Worm (Caenorhabditis elegans) whole organism, young adult: Measurements from ENCODE around the gene srx-93.
A peak's percentile ranks its signal among the peaks of the same experiment; 100 is the strongest.

Experiments
- B0261.1 ChIP-seq: sonication (generic microtip); optimal IDR thresholded peaks from 2 replicates; lab custom pipeline; 2016; ENCODE audit warnings: mild to moderate bottlenecking, missing genetic modification characterization, moderate library complexity, missing compliant biosample characterization
- F22D6.2 ChIP-seq: sonication (generic microtip); optimal IDR thresholded peaks from 2 replicates; lab custom pipeline; 2016; ENCODE audit warnings: mild to moderate bottlenecking, missing genetic modification characterization, missing compliant biosample characterization
- F23B12.7 ChIP-seq: sonication (generic microtip); optimal IDR thresholded peaks from 2 replicates; lab custom pipeline; 2017; ENCODE audit warnings: missing genetic modification characterization, mild to moderate bottlenecking, missing compliant biosample characterization, antibody characterized with exemption, moderate library complexity; ENCODE audit not compliant: insufficient read depth
- F55B11.4 ChIP-seq: sonication (generic microtip); optimal IDR thresholded peaks from 2 replicates; lab custom pipeline; 2016; ENCODE audit warnings: missing compliant biosample characterization, missing genetic modification characterization, borderline replicate concordance; ENCODE audit not compliant: insufficient read depth
- F57C9.4 ChIP-seq: sonication (generic microtip); optimal IDR thresholded peaks from 2 replicates; lab custom pipeline; 2017; ENCODE audit warnings: mild to moderate bottlenecking, missing genetic modification characterization, missing compliant biosample characterization
- K11D2.4 ChIP-seq: fragments of 200-800 bp; sonication (Bioruptor generic); IDR thresholded peaks from 2 replicates; pipeline ENCODE4 v1.3.6; 2022; ENCODE audit warnings: missing genetic modification reagents, missing genetic modification characterization, missing compliant biosample characterization
- T07F8.4 ChIP-seq: sonication (generic microtip); optimal IDR thresholded peaks from 2 replicates; lab custom pipeline; 2016; ENCODE audit warnings: mild to moderate bottlenecking, missing genetic modification characterization, moderate library complexity, missing compliant biosample characterization
- T26A5.8 ChIP-seq: sonication (generic microtip); optimal IDR thresholded peaks from 2 replicates; lab custom pipeline; 2016; ENCODE audit warnings: missing genetic modification characterization, missing compliant biosample characterization
- Y67H2A.10 ChIP-seq: fragments of 200-800 bp; sonication (Bioruptor generic); conservative IDR thresholded peaks from 2 replicates; pipeline ENCODE4 v1.3.6; 2022; ENCODE audit warnings: missing genetic modification reagents, missing genetic modification characterization, missing compliant biosample characterization
- Y95B8A.8 ChIP-seq: fragments of 200-800 bp; sonication (Bioruptor generic); IDR thresholded peaks from 2 replicates; pipeline ENCODE4 v1.3.6; 2022; ENCODE audit warnings: missing genetic modification reagents, missing genetic modification characterization, missing compliant biosample characterization
- ama-1 ChIP-seq, 3 experiments: fragments of 150-350 bp in 1 of 3; sonication (generic microtip) in 2 of 3; optimal IDR thresholded peaks; 2 replicates each; lab custom pipeline; 2014 to 2018; ENCODE audit warnings: missing biosample characterization in 2 of 3, missing genetic modification characterization in 2 of 3, missing genetic modification reagents in 2 of 3
- athp-1 ChIP-seq: sonication (generic microtip); optimal IDR thresholded peaks from 2 replicates; lab custom pipeline; 2017; ENCODE audit warnings: mild to moderate bottlenecking, missing genetic modification characterization, missing compliant biosample characterization
- ceh-100 ChIP-seq: fragments of 200-800 bp; sonication (Bioruptor generic); IDR thresholded peaks from 2 replicates; pipeline ENCODE4 v1.3.6; 2022; ENCODE audit warnings: missing genetic modification reagents, missing genetic modification characterization, missing compliant biosample characterization
- ceh-27 ChIP-seq: fragments of 200-800 bp; sonication (Bioruptor generic); optimal IDR thresholded peaks from 2 replicates; lab custom pipeline; 2018; ENCODE audit warnings: mild to moderate bottlenecking, missing genetic modification characterization, moderate library complexity, missing compliant biosample characterization
- ceh-91 ChIP-seq: fragments of 200-800 bp; sonication (Bioruptor generic); IDR thresholded peaks from 2 replicates; pipeline ENCODE4 v1.3.6; 2022; ENCODE audit warnings: missing genetic modification reagents, missing genetic modification characterization, missing compliant biosample characterization
- chd-7 ChIP-seq: sonication (generic microtip); optimal IDR thresholded peaks from 2 replicates; lab custom pipeline; 2016; ENCODE audit warnings: mild to moderate bottlenecking, missing genetic modification characterization, moderate library complexity, missing compliant biosample characterization
- die-1 ChIP-seq: sonication (generic microtip); optimal IDR thresholded peaks from 2 replicates; lab custom pipeline; 2016; ENCODE audit warnings: missing genotype, mild to moderate bottlenecking, missing genetic modification characterization, missing compliant biosample characterization
- dox-1 ChIP-seq: fragments of 200-800 bp; sonication (Bioruptor generic); IDR thresholded peaks from 2 replicates; pipeline ENCODE4 v1.3.6; 2022; ENCODE audit warnings: missing genetic modification reagents, missing genetic modification characterization, missing compliant biosample characterization
- egl-44 ChIP-seq: fragments of 200-800 bp; sonication (Bioruptor generic); IDR thresholded peaks from 2 replicates; pipeline ENCODE4 v1.3.6; 2022; ENCODE audit warnings: missing genetic modification reagents, missing genetic modification characterization, missing compliant biosample characterization
- egrh-3 ChIP-seq: fragments of 200-800 bp; sonication (Bioruptor generic); IDR thresholded peaks from 2 replicates; pipeline ENCODE4 v1.3.6; 2022; ENCODE audit warnings: missing genetic modification reagents, missing genetic modification characterization, missing compliant biosample characterization
- ets-4 ChIP-seq: fragments of 200-800 bp; sonication (Bioruptor generic); optimal IDR thresholded peaks from 2 replicates; lab custom pipeline; 2018; ENCODE audit warnings: mild to moderate bottlenecking, missing genetic modification characterization, missing compliant biosample characterization
- fkh-3 ChIP-seq: sonication (generic microtip); optimal IDR thresholded peaks from 2 replicates; lab custom pipeline; 2016; ENCODE audit warnings: mild to moderate bottlenecking, missing genetic modification characterization, missing compliant biosample characterization
- him-1 ChIP-seq: sonication (generic microtip); optimal IDR thresholded peaks from 2 replicates; lab custom pipeline; 2016; ENCODE audit warnings: missing genotype, missing genetic modification reagents, missing genetic modification characterization, missing compliant biosample characterization
- hlh-12 ChIP-seq: sonication (generic microtip); optimal IDR thresholded peaks from 2 replicates; lab custom pipeline; 2016; ENCODE audit warnings: missing genetic modification characterization, missing compliant biosample characterization
- hmg-1.2 ChIP-seq: fragments of 200-800 bp; sonication (Bioruptor generic); IDR thresholded peaks from 2 replicates; pipeline ENCODE4 v1.3.6; 2022; ENCODE audit warnings: missing genetic modification reagents, missing genetic modification characterization, missing compliant biosample characterization
- hrde-1 ChIP-seq: sonication (generic microtip); optimal IDR thresholded peaks from 2 replicates; lab custom pipeline; 2016; ENCODE audit warnings: missing genetic modification characterization, mild to moderate bottlenecking, missing compliant biosample characterization, moderate library complexity, missing genotype, missing genetic modification reagents, borderline replicate concordance
- hsf-1 ChIP-seq: fragments of 200-800 bp; sonication (Bioruptor generic); IDR thresholded peaks from 2 replicates; pipeline ENCODE4 v1.3.6; 2022; ENCODE audit warnings: missing genetic modification reagents, missing genetic modification characterization, missing compliant biosample characterization
- lag-1 ChIP-seq: fragments of 200-800 bp; sonication (Bioruptor generic); IDR thresholded peaks from 2 replicates; pipeline ENCODE4 v1.3.6; 2022; ENCODE audit warnings: missing genetic modification reagents, missing genetic modification characterization, missing compliant biosample characterization
- let-607 ChIP-seq, 2 experiments: fragments of 200-800 bp in 1 of 2; sonication (Bioruptor generic) in 1 of 2; sonication (generic microtip) in 1 of 2; optimal IDR thresholded peaks; 2 replicates each; lab custom pipeline; 2016 to 2018; ENCODE audit warnings: mild to moderate bottlenecking in 2 of 2, missing compliant biosample characterization in 2 of 2, missing genetic modification characterization in 2 of 2, moderate library complexity in 2 of 2, missing genotype in 1 of 2
- lin-26 ChIP-seq: fragments of 200-800 bp; sonication (Bioruptor generic); IDR thresholded peaks from 2 replicates; pipeline ENCODE4 v1.3.6; 2022; ENCODE audit warnings: missing genetic modification reagents, missing genetic modification characterization, missing compliant biosample characterization
- lin-35 ChIP-seq, 3 experiments: fragments of 150-350 bp in 2 of 3; sonication (generic microtip) in 1 of 3; optimal IDR thresholded peaks; 2 replicates each; lab custom pipeline; 2014 to 2018; ENCODE audit warnings: missing biosample characterization in 3 of 3, missing genetic modification characterization in 3 of 3, missing genetic modification reagents in 3 of 3
- lir-1 ChIP-seq: fragments of 200-800 bp; sonication (Bioruptor generic); conservative IDR thresholded peaks from 2 replicates; pipeline ENCODE4 v1.3.6; 2022; ENCODE audit warnings: missing genetic modification reagents, missing genetic modification characterization, missing compliant biosample characterization
- madf-3 ChIP-seq: fragments of 200-800 bp; sonication (Bioruptor generic); IDR thresholded peaks from 2 replicates; pipeline ENCODE4 v1.3.6; 2022; ENCODE audit warnings: missing genetic modification reagents, missing genetic modification characterization, missing compliant biosample characterization
- madf-6 ChIP-seq: fragments of 200-800 bp; sonication (Bioruptor generic); IDR thresholded peaks from 2 replicates; pipeline ENCODE4 v1.3.6; 2022; ENCODE audit warnings: missing genetic modification reagents, missing genetic modification characterization, missing compliant biosample characterization
- mxl-1 ChIP-seq: sonication (generic microtip); optimal IDR thresholded peaks from 2 replicates; lab custom pipeline; 2016; ENCODE audit warnings: missing genetic modification characterization, missing compliant biosample characterization
- nhr-120 ChIP-seq: fragments of 200-800 bp; sonication (Bioruptor generic); IDR thresholded peaks from 2 replicates; pipeline ENCODE4 v1.3.6; 2022; ENCODE audit warnings: missing genetic modification characterization, missing compliant biosample characterization
- nhr-80 ChIP-seq: sonication (generic microtip); optimal IDR thresholded peaks from 2 replicates; lab custom pipeline; 2016; ENCODE audit warnings: missing genetic modification characterization, missing compliant biosample characterization
- nhr-90 ChIP-seq: sonication (generic microtip); optimal IDR thresholded peaks from 2 replicates; lab custom pipeline; 2016; ENCODE audit warnings: missing genotype, mild to moderate bottlenecking, missing genetic modification characterization, missing compliant biosample characterization
- pha-4 ChIP-seq: fragments of 150-350 bp; sonication (generic microtip); optimal IDR thresholded peaks from 2 replicates; lab custom pipeline; 2014; ENCODE audit warnings: missing biosample characterization, missing genetic modification reagents, missing genetic modification characterization
- rcor-1 ChIP-seq: fragments of 200-800 bp; sonication (Bioruptor generic); IDR thresholded peaks from 2 replicates; pipeline ENCODE4 v1.3.6; 2022; ENCODE audit warnings: missing genetic modification reagents, missing genetic modification characterization, missing compliant biosample characterization
- rec-8 ChIP-seq, 2 experiments: sonication (generic microtip); optimal IDR thresholded peaks; 2 replicates each; lab custom pipeline; 2016; ENCODE audit warnings: mild to moderate bottlenecking in 2 of 2, missing genetic modification characterization in 2 of 2, missing genetic modification reagents in 2 of 2, missing genotype in 2 of 2, missing biosample characterization in 1 of 2, missing compliant biosample characterization in 1 of 2, moderate library complexity in 1 of 2
- sdz-38 ChIP-seq: sonication (generic microtip); optimal IDR thresholded peaks from 2 replicates; lab custom pipeline; 2016; ENCODE audit warnings: missing genotype, missing genetic modification characterization, missing compliant biosample characterization
- snpc-4 ChIP-seq, 5 experiments: fragments of 150-350 bp in 1 of 5; sonication (generic microtip) in 4 of 5; optimal IDR thresholded peaks; 2 replicates each; lab custom pipeline; 2014 to 2018; ENCODE audit warnings: missing genetic modification characterization in 5 of 5, missing biosample characterization in 3 of 5, antibody characterized with exemption in 2 of 5, mild to moderate bottlenecking in 2 of 5, missing compliant biosample characterization in 2 of 5, missing genotype in 2 of 5, moderate library complexity in 2 of 5, missing genetic modification reagents in 1 of 5
- somi-1 ChIP-seq: fragments of 200-800 bp; sonication (Bioruptor generic); optimal IDR thresholded peaks from 2 replicates; lab custom pipeline; 2018; ENCODE audit warnings: mild to moderate bottlenecking, missing genetic modification characterization, missing compliant biosample characterization
- unc-62 ChIP-seq: fragments of 150-350 bp; optimal IDR thresholded peaks from 2 replicates; lab custom pipeline; 2014; ENCODE audit warnings: missing biosample characterization, missing genetic modification reagents, missing genetic modification characterization
- zfh-2 ChIP-seq: fragments of 200-800 bp; sonication (Bioruptor generic); conservative IDR thresholded peaks from 2 replicates; pipeline ENCODE4 v1.3.6; 2022; ENCODE audit warnings: missing genetic modification reagents, missing genetic modification characterization, missing compliant biosample characterization
- zim-3 ChIP-seq: sonication (generic microtip); optimal IDR thresholded peaks from 2 replicates; lab custom pipeline; 2017; ENCODE audit warnings: mild to moderate bottlenecking, missing genetic modification characterization, moderate library complexity, missing compliant biosample characterization
- ztf-18 ChIP-seq: sonication (generic microtip); optimal IDR thresholded peaks from 2 replicates; lab custom pipeline; 2016; ENCODE audit warnings: missing genotype, mild to moderate bottlenecking, missing genetic modification characterization, missing compliant biosample characterization

The srx-93 gene

ce11 chrV:3585011-3585410 lies 35.5 kb downstream of the srx-93 start (continued):
- TF ChIP-seq nhr-80 (no peak), ceh-100 (peak; percentile 33; the same call in 1 of the 2 replicates), K11D2.4 (GFP tag; lab: Robert Waterston, UW) (no peak), mxl-1 (tag; lab: Kevin White, UChicago) (peak; percentile 21), pha-4 (tag; lab: Kevin White, UChicago) (no peak), ets-4 (GFP tag; lab: Kevin White, UChicago) (no peak), hrde-1 (tag; lab: Kevin White, UChicago) (peak; percentile 96), die-1 (no peak), zfh-2 (no peak), him-1 (tag; lab: Kevin White, UChicago) (peak; percentile 73), ceh-91 (GFP tag; lab: Robert Waterston, UW) (no peak), somi-1 (GFP tag; lab: Kevin White, UChicago) (no peak), hmg-1.2 (GFP tag; lab: Robert Waterston, UW) (no peak; the same call in 1 of the 2 replicates), T26A5.8 (tag; lab: Kevin White, UChicago) (no peak), hsf-1 (GFP tag; lab: Robert Waterston, UW) (peak; percentile 73), T07F8.4 (no peak), ztf-18 (tag; lab: Kevin White, UChicago) (peak; percentile 5), athp-1 (tag; lab: Kevin White, UChicago) (peak; percentile 51), hlh-12 (tag; lab: Kevin White, UChicago) (no peak), madf-6 (GFP tag; lab: Robert Waterston, UW) (peak; percentile 84), lag-1 (GFP tag; lab: Robert Waterston, UW) (no peak), nhr-120 (GFP tag; lab: Robert Waterston, UW) (no peak), dox-1 (GFP tag; lab: Robert Waterston, UW) (no peak), F55B11.4 (tag; lab: Kevin White, UChicago) (no peak), let-607 (tag; optimal IDR thresholded peaks at IDR 0.05; lab: Kevin White, UChicago) (peak in 1 of 2 experiments; percentile 7), sdz-38 (tag; lab: Kevin White, UChicago) (no peak), Y95B8A.8 (no peak), zim-3 (tag; lab: Kevin White, UChicago) (no peak), F57C9.4 (tag; lab: Kevin White, UChicago) (no peak), rcor-1 (GFP tag; lab: Robert Waterston, UW) (peak; percentile 68), nhr-90 (no peak), rec-8 (tag; optimal IDR thresholded peaks at IDR 0.05; lab: Kevin White, UChicago) (peak in 1 of 2 experiments; percentile 17), snpc-4 (GFP tag; optimal IDR thresholded peaks at IDR 0.05; lab: Kevin White, UChicago) (peak; percentile 66), snpc-4 (tag; optimal IDR thresholded peaks at IDR 0.05; lab: Kevin White, UChicago) (peak in 2 of 4 experiments; percentile 24 to 53), F23B12.7 (tag; lab: Kevin White, UChicago) (no peak), ceh-27 (GFP tag; lab: Kevin White, UChicago) (no peak), egrh-3 (GFP tag; lab: Robert Waterston, UW) (no peak), egl-44 (GFP tag; lab: Robert Waterston, UW) (no peak), Y67H2A.10 (GFP tag; lab: Robert Waterston, UW) (no peak), B0261.1 (tag; lab: Kevin White, UChicago) (peak; percentile 19), lir-1 (GFP tag; lab: Robert Waterston, UW) (no peak), lin-35 (GFP tag; optimal IDR thresholded peaks at IDR 0.05; lab: Kevin White, UChicago) (peak in 2 of 3 experiments; percentile 4 to 63), madf-3 (GFP tag; lab: Robert Waterston, UW) (no peak), ama-1 (optimal IDR thresholded peaks at IDR 0.05; lab: Kevin White, UChicago) (no peak), ama-1 (GFP tag; optimal IDR thresholded peaks at IDR 0.05; lab: Kevin White, UChicago) (peak; percentile 67 to 71), chd-7 (tag; lab: Kevin White, UChicago) (no peak), F22D6.2 (tag; lab: Kevin White, UChicago) (no peak), lin-26 (GFP tag; lab: Robert Waterston, UW) (no peak), unc-62 (GFP tag; lab: Kevin White, UChicago) (no peak), fkh-3 (tag; lab: Kevin White, UChicago) (no peak)
